Worm (Caenorhabditis elegans): ENCODE results near the gene R13D11.10.

R13D11.10 gene

DNA sequence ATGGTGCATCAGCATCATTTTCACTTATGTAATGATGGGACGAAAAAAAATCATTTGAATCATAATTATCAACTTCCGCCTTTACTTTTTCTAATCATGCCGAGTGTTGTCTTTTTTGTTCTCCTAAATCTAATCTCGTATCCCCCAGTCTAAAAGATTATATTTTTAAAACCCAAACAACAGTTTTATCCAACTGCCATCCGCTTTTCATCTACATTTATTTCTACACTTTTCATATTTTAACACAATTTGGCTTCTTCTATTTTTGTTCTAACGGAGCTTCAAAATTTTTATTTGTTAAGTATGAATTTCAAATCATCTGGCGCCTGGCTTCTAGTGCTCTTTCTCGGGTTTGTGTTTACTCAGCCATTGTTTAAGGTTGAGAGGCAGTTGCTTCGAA lies 39.2 kb upstream of the R13D11.10 start, which contains the start of gene K09C6.3:
Gene K09C6.3, plus strand, starts transcription at position 301 of the 400 bp plus-strand sequence.
- TF ChIP-seq Y55F3AM.14 (GFP tag; optimal IDR thresholded peaks at IDR 0.05) (no peak), blmp-1 (tag; optimal IDR thresholded peaks at IDR 0.05; ENCODE audit: insufficient read depth) (no peak), nhr-23 (tag; optimal IDR thresholded peaks at IDR 0.05) (no peak), peb-1 (tag; optimal IDR thresholded peaks at IDR 0.05) (no peak), elt-1 (tag; optimal IDR thresholded peaks at IDR 0.05) (no peak), mab-5 (tag; optimal IDR thresholded peaks at IDR 0.05) (no peak), nhr-21 (tag; optimal IDR thresholded peaks at IDR 0.05) (no peak), sma-9 (GFP tag; optimal IDR thresholded peaks at IDR 0.05) (no peak), sma-9 (tag; optimal IDR thresholded peaks at IDR 0.05) (no peak), F13H6.1 (tag; optimal IDR thresholded peaks at IDR 0.05) (no peak), lin-13 (GFP tag; optimal IDR thresholded peaks at IDR 0.05) (no peak), egl-27 (tag; optimal IDR thresholded peaks at IDR 0.05) (no peak), ceh-82 (tag; optimal IDR thresholded peaks at IDR 0.05) (no peak), R02D3.7 (tag; optimal IDR thresholded peaks at IDR 0.05) (no peak), skn-1 (tag; optimal IDR thresholded peaks at IDR 0.05) (no peak), nhr-10 (tag; optimal IDR thresholded peaks at IDR 0.05) (no peak), snpc-4 (tag; optimal IDR thresholded peaks at IDR 0.05) (no peak), nhr-11 (tag; optimal IDR thresholded peaks at IDR 0.05) (no peak), nhr-77 (tag; optimal IDR thresholded peaks at IDR 0.05) (no peak), nhr-237 (tag; optimal IDR thresholded peaks at IDR 0.05) (no peak), unc-39 (tag; optimal IDR thresholded peaks at IDR 0.05) (no peak)

DNA sequence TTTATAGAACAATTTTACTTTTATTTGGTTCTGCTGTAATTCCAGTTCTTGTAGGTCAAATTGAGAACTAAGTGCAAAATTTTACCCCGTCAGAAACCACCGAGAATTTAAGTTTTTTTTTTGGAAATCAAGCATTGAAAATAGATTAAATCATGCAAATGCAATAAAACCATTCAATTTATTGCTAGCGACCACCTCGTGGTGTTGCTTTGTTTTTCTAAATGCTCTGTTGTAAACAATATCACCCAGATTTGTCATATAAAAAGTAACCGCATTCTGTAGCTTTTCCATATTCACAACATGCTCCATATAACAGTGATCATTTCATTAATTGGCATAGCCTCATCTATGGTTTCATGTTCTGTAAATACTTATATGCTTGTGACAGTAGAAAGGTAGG lies 36.5 kb upstream of the R13D11.10 start, which contains the start of gene srbc-12:
Gene srbc-12, plus strand, starts transcription at position 301 of the 400 bp plus-strand sequence.
- TF ChIP-seq mdl-1 (tag; optimal IDR thresholded peaks at IDR 0.05): no peak
- no peak for TF ChIP-seq blmp-1 (tag; optimal IDR thresholded peaks at IDR 0.05; ENCODE audit: insufficient read depth)
- no peak for TF ChIP-seq ztf-4 (tag; optimal IDR thresholded peaks at IDR 0.05)
- no peak for TF ChIP-seq nhr-6 (tag; optimal IDR thresholded peaks at IDR 0.05)
- TF ChIP-seq crh-2 (tag; optimal IDR thresholded peaks at IDR 0.05): no peak
- TF ChIP-seq C34F6.9 (tag; optimal IDR thresholded peaks at IDR 0.05): no peak
- TF ChIP-seq elt-1 (tag; optimal IDR thresholded peaks at IDR 0.05): no peak
- TF ChIP-seq nhr-129 (tag; optimal IDR thresholded peaks at IDR 0.05): no peak

DNA sequence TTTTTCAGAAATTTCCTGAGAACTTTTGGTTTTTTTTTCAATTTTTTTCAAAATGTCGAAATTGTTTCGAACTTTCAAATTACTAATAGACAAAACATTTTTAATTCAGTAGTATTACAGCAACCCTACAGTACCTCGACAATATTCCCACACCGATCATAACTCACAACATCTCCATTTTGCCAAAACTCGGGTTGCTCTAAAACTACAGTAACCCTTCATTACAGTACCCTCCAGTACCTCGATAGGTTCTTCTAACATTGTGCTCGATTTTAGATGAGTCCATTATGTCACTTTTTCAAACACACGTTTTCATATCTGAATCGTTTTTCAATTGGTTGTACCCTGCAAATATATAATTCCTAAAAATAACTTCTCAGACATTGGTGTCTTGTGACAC lies 36.0 kb upstream of the R13D11.10 start:
- TF ChIP-seq ama-1 (optimal IDR thresholded peaks at IDR 0.05) (no peak), ceh-16 (tag; optimal IDR thresholded peaks at IDR 0.05) (no peak), Y55F3AM.14 (GFP tag; optimal IDR thresholded peaks at IDR 0.05) (no peak), nhr-21 (tag; optimal IDR thresholded peaks at IDR 0.05) (no peak), lsy-2 (tag; optimal IDR thresholded peaks at IDR 0.05) (no peak), nhr-129 (tag; optimal IDR thresholded peaks at IDR 0.05) (no peak), unc-55 (GFP tag; optimal IDR thresholded peaks at IDR 0.05) (no peak), nhr-11 (tag; optimal IDR thresholded peaks at IDR 0.05) (no peak), blmp-1 (tag; optimal IDR thresholded peaks at IDR 0.05; ENCODE audit: insufficient read depth) (no peak), nhr-25 (tag; optimal IDR thresholded peaks at IDR 0.05) (no peak), lin-39 (tag; optimal IDR thresholded peaks at IDR 0.05) (no peak), nhr-237 (tag; optimal IDR thresholded peaks at IDR 0.05) (no peak), sma-9 (GFP tag; optimal IDR thresholded peaks at IDR 0.05) (no peak), sma-9 (tag; optimal IDR thresholded peaks at IDR 0.05) (no peak), ztf-1 (GFP tag; conservative IDR thresholded peaks at IDR 0.05) (no peak), zag-1 (tag; optimal IDR thresholded peaks at IDR 0.05) (no peak)

DNA sequence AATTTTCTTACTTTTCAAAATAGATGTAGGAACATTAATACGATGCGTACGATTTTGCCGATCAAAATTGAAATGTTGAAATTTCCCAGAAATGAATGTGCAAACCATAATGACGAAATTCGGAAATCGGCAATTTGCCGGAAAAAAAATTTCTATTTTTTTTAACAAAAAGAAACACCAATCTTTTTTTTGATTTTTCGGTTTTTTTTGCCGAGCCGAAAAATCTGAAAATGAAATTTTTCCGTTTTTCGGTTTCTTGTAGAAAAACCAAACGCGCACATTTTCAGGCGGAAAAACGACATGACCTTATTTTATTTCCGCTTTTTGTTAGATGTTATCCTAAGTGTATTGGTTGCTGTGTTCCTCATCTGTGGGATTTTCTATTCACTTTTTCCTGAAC lies 34.5 kb upstream of the R13D11.10 start, which contains the start of gene srbc-13:
Gene srbc-13, plus strand, starts transcription at position 301 of the 400 bp plus-strand sequence.
- no peak for TF ChIP-seq crh-2 (tag; optimal IDR thresholded peaks at IDR 0.05)
- no peak for TF ChIP-seq C34F6.9 (tag; optimal IDR thresholded peaks at IDR 0.05)
- no peak for TF ChIP-seq peb-1 (tag; optimal IDR thresholded peaks at IDR 0.05)
- no peak for TF ChIP-seq sma-9 (GFP tag; optimal IDR thresholded peaks at IDR 0.05)
- no peak for TF ChIP-seq sma-9 (tag; optimal IDR thresholded peaks at IDR 0.05)
- TF ChIP-seq nhr-77 (tag; optimal IDR thresholded peaks at IDR 0.05): no peak
- no peak for TF ChIP-seq zag-1 (tag; optimal IDR thresholded peaks at IDR 0.05)
- TF ChIP-seq ztf-1 (GFP tag; conservative IDR thresholded peaks at IDR 0.05): no peak
- TF ChIP-seq skn-1 (tag; optimal IDR thresholded peaks at IDR 0.05): no peak
- TF ChIP-seq sem-4 (tag; optimal IDR thresholded peaks at IDR 0.05): no peak
- TF ChIP-seq egl-27 (tag; optimal IDR thresholded peaks at IDR 0.05): no peak
- no peak for TF ChIP-seq nhr-129 (tag; optimal IDR thresholded peaks at IDR 0.05)
- TF ChIP-seq nhr-11 (tag; optimal IDR thresholded peaks at IDR 0.05): no peak
- TF ChIP-seq alr-1 (tag; optimal IDR thresholded peaks at IDR 0.05): no peak
- TF ChIP-seq snpc-4 (tag; optimal IDR thresholded peaks at IDR 0.05): no peak
- TF ChIP-seq ztf-4 (tag; optimal IDR thresholded peaks at IDR 0.05): no peak
- no peak for TF ChIP-seq nhr-10 (tag; optimal IDR thresholded peaks at IDR 0.05)
- TF ChIP-seq ZK546.5 (tag; optimal IDR thresholded peaks at IDR 0.05): no peak

All from whole organism, L2 larva.